Worm (Caenorhabditis elegans): ENCODE measurements around the gene C47D12.4.

C47D12.4 gene

DNA sequence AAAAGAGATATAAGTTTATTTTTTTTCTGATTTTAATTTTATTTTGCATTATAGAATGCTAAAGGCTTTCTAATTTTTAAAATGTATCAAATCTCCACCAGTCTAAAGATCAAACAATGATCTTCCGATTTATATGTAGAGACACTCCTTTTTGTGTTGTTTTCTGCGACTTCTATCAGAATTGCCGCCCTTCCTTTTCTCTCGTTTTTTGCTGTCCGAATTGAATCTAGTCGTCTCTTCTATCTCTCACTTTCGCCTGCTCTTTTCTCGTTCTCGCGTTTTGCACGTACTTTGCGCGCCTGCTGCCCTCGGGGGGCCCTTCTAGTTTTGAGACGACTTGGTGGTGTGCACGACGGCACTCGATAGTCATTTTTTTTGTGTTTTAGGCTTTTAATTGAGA is 42.8 kb downstream of the C47D12.4 start (continued):
- TF ChIP-seq nhr-85 (tag) (peak; percentile 57), grh-1 (GFP tag; IDR thresholded peaks at IDR 0.05) (no peak), dpl-1 (GFP tag; optimal IDR thresholded peaks at IDR 0.05) (peak in 2 of 3 experiments; percentile 4 to 41), fkh-4 (tag; optimal IDR thresholded peaks at IDR 0.05; ENCODE audit: borderline replicate concordance) (no peak), lin-35 (GFP tag; optimal IDR thresholded peaks at IDR 0.05) (peak; percentile 27 to 52)

DNA sequence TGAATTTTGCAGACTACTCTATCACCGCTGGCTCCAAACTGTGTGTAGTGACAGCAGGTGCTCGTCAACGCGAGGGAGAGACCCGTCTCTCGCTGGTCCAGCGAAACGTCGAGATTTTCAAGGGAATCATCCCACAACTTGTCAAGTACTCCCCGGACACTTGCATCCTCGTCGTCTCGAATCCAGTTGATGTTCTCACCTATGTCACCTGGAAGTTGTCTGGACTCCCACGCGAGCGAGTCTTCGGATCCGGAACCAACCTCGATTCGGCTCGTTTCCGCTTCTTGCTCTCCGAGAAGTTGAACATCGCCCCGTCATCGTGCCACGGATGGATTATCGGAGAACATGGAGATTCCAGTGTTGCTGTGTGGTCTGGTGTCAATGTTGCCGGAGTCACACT is 44.0 kb downstream of the C47D12.4 start:
- no peak for TF ChIP-seq lir-3 (tag; optimal IDR thresholded peaks at IDR 0.05; ENCODE audit: poor library complexity)

ce11 chrII:11726470-11727106 is 45.0 kb downstream of the C47D12.4 start, which contains the start of gene F13D12.5:
TSS of gene F13D12.5 (plus strand) at chrII:11726814.
- TF ChIP-seq nhr-71 (tag; optimal IDR thresholded peaks at IDR 0.05): peak; percentile 30
- TF ChIP-seq zag-1 (tag; optimal IDR thresholded peaks at IDR 0.05): no peak

DNA sequence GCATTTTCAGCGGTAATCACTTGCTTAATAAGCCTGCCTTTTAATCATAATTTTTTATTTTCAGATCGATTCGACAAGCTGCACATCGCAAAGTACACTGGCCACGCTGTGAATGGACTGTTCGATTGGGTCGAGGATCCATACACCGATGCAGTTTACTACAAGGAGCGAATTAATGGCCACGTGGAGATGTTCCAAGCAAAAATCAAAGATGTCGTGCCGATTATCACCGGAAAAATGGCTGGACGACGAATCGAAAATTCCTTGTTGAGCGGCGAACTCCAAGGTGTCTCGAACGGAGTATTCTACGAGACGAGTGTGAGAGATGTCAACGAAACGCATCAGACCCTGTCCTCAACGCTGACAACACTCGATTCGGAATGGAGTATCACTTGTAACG is 45.9 kb downstream of the C47D12.4 start:
- TF ChIP-seq C04F5.9 (tag; optimal IDR thresholded peaks at IDR 0.05) (no peak), mab-9 (GFP tag; IDR thresholded peaks at IDR 0.05) (no peak), sptf-1 (tag; optimal IDR thresholded peaks at IDR 0.05) (no peak), lin-14 (GFP tag; optimal IDR thresholded peaks at IDR 0.05) (no peak), ceh-82 (tag; optimal IDR thresholded peaks at IDR 0.05) (no peak), mep-1 (tag; optimal IDR thresholded peaks at IDR 0.05) (no peak), unc-86 (tag; optimal IDR thresholded peaks at IDR 0.05) (no peak)

- no peak for TF ChIP-seq egl-13 (tag; optimal IDR thresholded peaks at IDR 0.05)
- no peak for TF ChIP-seq nhr-76 (tag; optimal IDR thresholded peaks at IDR 0.05)
- TF ChIP-seq mdl-1 (tag; optimal IDR thresholded peaks at IDR 0.05): peak in 1 of 2 experiments; percentile 94
- peak; percentile 13 for TF ChIP-seq mep-1 (tag; optimal IDR thresholded peaks at IDR 0.05)
- no peak for TF ChIP-seq ceh-90 (tag; optimal IDR thresholded peaks at IDR 0.05)
- TF ChIP-seq xbp-1 (tag; optimal IDR thresholded peaks at IDR 0.05): peak; percentile 29
- TF ChIP-seq skn-1 (tag; optimal IDR thresholded peaks at IDR 0.05): peak; percentile 29
- peak; percentile 78 for TF ChIP-seq rnt-1 (tag; optimal IDR thresholded peaks at IDR 0.05)
- TF ChIP-seq C34B4.2 (tag; optimal IDR thresholded peaks at IDR 0.05): no peak
- peak; percentile 55 for TF ChIP-seq elt-2 (tag; optimal IDR thresholded peaks at IDR 0.05)
- TF ChIP-seq ces-1 (GFP tag; optimal IDR thresholded peaks at IDR 0.05): no peak
- peak; percentile 21 for TF ChIP-seq blmp-1 (tag; optimal IDR thresholded peaks at IDR 0.05)
- TF ChIP-seq hpl-2 (GFP tag; optimal IDR thresholded peaks at IDR 0.05): no peak
- no peak for TF ChIP-seq ceh-63 (GFP tag; optimal IDR thresholded peaks at IDR 0.05)
- peak; percentile 76 for TF ChIP-seq nhr-20 (tag; optimal IDR thresholded peaks at IDR 0.05)
- TF ChIP-seq nhr-71 (tag; optimal IDR thresholded peaks at IDR 0.05): peak; percentile 86
- TF ChIP-seq lin-39 (tag; optimal IDR thresholded peaks at IDR 0.05): no peak
- peak; percentile 15 to 30 for TF ChIP-seq efl-1 (optimal IDR thresholded peaks at IDR 0.05)
- no peak for TF ChIP-seq efl-1 (GFP tag; optimal IDR thresholded peaks at IDR 0.05 in 1 of 2)
- peak; percentile 20 for TF ChIP-seq fos-1 (tag; optimal IDR thresholded peaks at IDR 0.05)
- peak; percentile 28 for TF ChIP-seq swsn-7 (tag; optimal IDR thresholded peaks at IDR 0.05)
- TF ChIP-seq aha-1 (tag; optimal IDR thresholded peaks at IDR 0.05): no peak
- TF ChIP-seq lin-14 (GFP tag; optimal IDR thresholded peaks at IDR 0.05): peak; percentile 86
- TF ChIP-seq dpl-1 (GFP tag; optimal IDR thresholded peaks at IDR 0.05): peak in 2 of 3 experiments; percentile 22 to 38
- no peak for TF ChIP-seq mab-9 (GFP tag; IDR thresholded peaks at IDR 0.05)
- peak; percentile 47 for TF ChIP-seq tbx-2 (tag; optimal IDR thresholded peaks at IDR 0.05)
- TF ChIP-seq nhr-19 (GFP tag; conservative IDR thresholded peaks at IDR 0.05): peak; percentile 70
- no peak for TF ChIP-seq tlp-1 (tag; optimal IDR thresholded peaks at IDR 0.05)
- peak; percentile 38 to 68 for TF ChIP-seq lin-35 (GFP tag; optimal IDR thresholded peaks at IDR 0.05)
- no peak for TF ChIP-seq grh-1 (GFP tag; IDR thresholded peaks at IDR 0.05)
- TF ChIP-seq fkh-8 (tag; optimal IDR thresholded peaks at IDR 0.05): no peak
- TF ChIP-seq F16B12.6 (tag; optimal IDR thresholded peaks at IDR 0.05): no peak
- peak; percentile 45 to 72 for TF ChIP-seq lsy-2 (tag; optimal IDR thresholded peaks at IDR 0.05)
- TF ChIP-seq nhr-47 (tag; optimal IDR thresholded peaks at IDR 0.05): peak; percentile 24
- peak; percentile 32 for TF ChIP-seq snpc-4 (tag; optimal IDR thresholded peaks at IDR 0.05)
Measured at ce11 chrII:11728545-11729105, 47.1 kb downstream of the C47D12.4 start, which contains the start of gene alh-8. TSS of gene alh-8 (plus strand) at chrII:11729055.

All from whole organism, L1 larva.